Fruit fly (Drosophila melanogaster) whole organism, embryonic: Measurements from ENCODE around the gene nonC.

Experiments
- B-H1 ChIP-seq: fragments of 200-800 bp; sonication (Bioruptor generic); IDR thresholded peaks from 3 replicates; pipeline ENCODE4 v1.3.6; 2022; ENCODE audit warnings: missing biosample characterization, missing genetic modification characterization
- B-H2 ChIP-seq: fragments of 200-800 bp; sonication (Bioruptor generic); optimal IDR thresholded peaks from 2 replicates; lab custom pipeline; 2018; ENCODE audit warnings: missing biosample characterization, mild to moderate bottlenecking, missing genetic modification characterization
- CG1024 ChIP-seq: fragments of 200-800 bp; sonication (Bioruptor generic); IDR thresholded peaks from 2 replicates; pipeline ENCODE4 v1.3.6; 2022; ENCODE audit warnings: missing biosample characterization, missing genetic modification characterization
- CG10565 ChIP-seq: fragments of 200-800 bp; sonication (Bioruptor generic); optimal IDR thresholded peaks from 3 replicates; lab custom pipeline; 2016; ENCODE audit warnings: missing biosample characterization, mild to moderate bottlenecking, missing genetic modification characterization
- CG10959 ChIP-seq: fragments of 200-800 bp; sonication (Bioruptor generic); IDR thresholded peaks from 2 replicates; pipeline ENCODE4 v1.3.6; 2022; ENCODE audit warnings: missing biosample characterization, missing genetic modification characterization
- CG12071 ChIP-seq: fragments of 200-800 bp; sonication (Bioruptor generic); optimal IDR thresholded peaks from 3 replicates; lab custom pipeline; 2018; ENCODE audit warnings: missing biosample characterization, mild to moderate bottlenecking, missing genetic modification characterization
- CG12236 ChIP-seq: fragments of 200-800 bp; sonication (Bioruptor generic); optimal IDR thresholded peaks from 2 replicates; lab custom pipeline; 2016; ENCODE audit warnings: missing biosample characterization, missing genetic modification characterization
- CG13775 ChIP-seq: fragments of 200-800 bp; sonication (Bioruptor generic); optimal IDR thresholded peaks from 3 replicates; lab custom pipeline; 2017; ENCODE audit warnings: missing biosample characterization, mild to moderate bottlenecking, missing genetic modification characterization
- CG13894 ChIP-seq: fragments of 200-800 bp; sonication (Bioruptor generic); optimal IDR thresholded peaks from 3 replicates; lab custom pipeline; 2018; ENCODE audit warnings: missing biosample characterization, mild to moderate bottlenecking, missing genetic modification characterization, moderate library complexity
- CG15514 ChIP-seq: fragments of 200-800 bp; sonication (Bioruptor generic); optimal IDR thresholded peaks from 3 replicates; lab custom pipeline; 2017; ENCODE audit warnings: missing biosample characterization, missing genetic modification characterization, mild to moderate bottlenecking, moderate library complexity, missing genetic modification reagents
- CG1603 ChIP-seq: fragments of 200-800 bp; sonication (Bioruptor generic); optimal IDR thresholded peaks from 2 replicates; lab custom pipeline; 2019; ENCODE audit warnings: missing biosample characterization, mild to moderate bottlenecking, missing genetic modification characterization, moderate library complexity
- CG17361 ChIP-seq: fragments of 200-800 bp; sonication (Bioruptor generic); IDR thresholded peaks from 3 replicates; pipeline ENCODE4 v1.3.6; 2022; ENCODE audit warnings: missing biosample characterization, missing genetic modification characterization
- CG18599 ChIP-seq: fragments of 200-800 bp; sonication (Bioruptor generic); optimal IDR thresholded peaks from 3 replicates; lab custom pipeline; 2017; ENCODE audit warnings: missing biosample characterization, missing genetic modification characterization, mild to moderate bottlenecking, moderate library complexity, missing genetic modification reagents
- CG2116 ChIP-seq: fragments of 200-800 bp; sonication (Bioruptor generic); optimal IDR thresholded peaks from 3 replicates; lab custom pipeline; 2018; ENCODE audit warnings: missing biosample characterization, mild to moderate bottlenecking, missing genetic modification characterization
- CG4730 ChIP-seq: fragments of 200-800 bp; sonication (Bioruptor generic); IDR thresholded peaks from 2 replicates; pipeline ENCODE4 v1.3.6; 2022; ENCODE audit warnings: missing biosample characterization, missing genetic modification characterization
- CG5180 ChIP-seq: fragments of 200-800 bp; sonication (Bioruptor generic); optimal IDR thresholded peaks from 3 replicates; lab custom pipeline; 2017; ENCODE audit warnings: missing biosample characterization, missing genetic modification characterization, mild to moderate bottlenecking, moderate library complexity, missing genetic modification reagents
- CG7556 ChIP-seq: fragments of 200-800 bp; sonication (Bioruptor generic); optimal IDR thresholded peaks from 2 replicates; lab custom pipeline; 2017; ENCODE audit warnings: missing biosample characterization, mild to moderate bottlenecking, missing genetic modification characterization
- CG7987 ChIP-seq: fragments of 200-800 bp; sonication (Bioruptor generic); optimal IDR thresholded peaks from 2 replicates; lab custom pipeline; 2018; ENCODE audit warnings: missing biosample characterization, mild to moderate bottlenecking, missing genetic modification characterization, moderate library complexity
- CG9215 ChIP-seq: fragments of 200-800 bp; sonication (Bioruptor generic); IDR thresholded peaks from 2 replicates; pipeline ENCODE4 v1.3.6; 2022; ENCODE audit warnings: missing biosample characterization, missing genetic modification characterization
- CkIIα-i1 ChIP-seq: fragments of 200-800 bp; sonication (Bioruptor generic); IDR thresholded peaks from 2 replicates; pipeline ENCODE4 v1.3.6; 2022; ENCODE audit warnings: missing biosample characterization, missing genetic modification characterization
- Dip2 ChIP-seq: fragments of 200-800 bp; sonication (Bioruptor generic); IDR thresholded peaks from 2 replicates; pipeline ENCODE4 v1.3.6; 2022; ENCODE audit warnings: missing biosample characterization, missing genetic modification characterization
- Doc2 ChIP-seq: fragments of 200-800 bp; sonication (Bioruptor generic); IDR thresholded peaks from 2 replicates; pipeline ENCODE4 v1.3.6; 2022; ENCODE audit warnings: missing biosample characterization, missing genetic modification characterization
- Hey ChIP-seq: fragments of 200-800 bp; sonication (Bioruptor generic); optimal IDR thresholded peaks from 3 replicates; lab custom pipeline; 2018; ENCODE audit warnings: missing biosample characterization, mild to moderate bottlenecking, missing genetic modification characterization
- Hr51 ChIP-seq, 2 experiments: fragments of 200-800 bp; sonication (Bioruptor generic); optimal IDR thresholded peaks; 2 replicates in 1 of 2; 3 replicates in 1 of 2; lab custom pipeline; 2016 to 2018; ENCODE audit warnings: missing biosample characterization in 2 of 2, missing genetic modification characterization in 2 of 2, mild to moderate bottlenecking in 1 of 2, moderate library complexity in 1 of 2
- Max ChIP-seq: fragments of 200-800 bp; sonication (Bioruptor generic); optimal IDR thresholded peaks from 2 replicates; lab custom pipeline; 2016; ENCODE audit warnings: missing biosample characterization, mild to moderate bottlenecking, missing genetic modification characterization
- Sry-β ChIP-seq: fragments of 200-800 bp; sonication (Bioruptor generic); optimal IDR thresholded peaks from 2 replicates; lab custom pipeline; 2018; ENCODE audit warnings: missing biosample characterization, mild to moderate bottlenecking, missing genetic modification characterization, moderate library complexity
- Trl ChIP-seq, 3 experiments: fragments of >200 bp in 2 of 3; fragments of 200-800 bp in 1 of 3; sonication (Bioruptor generic) in 1 of 3; optimal IDR thresholded peaks; 2 replicates in 1 of 3; 3 replicates in 2 of 3; lab custom pipeline; 2016 to 2017; ENCODE audit warnings: missing biosample characterization in 1 of 3, missing genetic modification characterization in 1 of 3
- Xbp1 ChIP-seq: fragments of 200-800 bp; sonication (Bioruptor generic); optimal IDR thresholded peaks from 3 replicates; lab custom pipeline; 2016; ENCODE audit warnings: missing biosample characterization, mild to moderate bottlenecking, missing genetic modification characterization
- abd-A ChIP-seq: fragments of 200-800 bp; sonication (Bioruptor generic); optimal IDR thresholded peaks from 3 replicates; lab custom pipeline; 2019; ENCODE audit warnings: missing biosample characterization, mild to moderate bottlenecking, missing genetic modification characterization, moderate library complexity
- crp ChIP-seq, 2 experiments: fragments of 200-800 bp; sonication (Bioruptor generic); optimal IDR thresholded peaks; 2 replicates in 1 of 2; 3 replicates in 1 of 2; lab custom pipeline; 2017; ENCODE audit warnings: missing biosample characterization in 2 of 2, missing genetic modification characterization in 2 of 2, mild to moderate bottlenecking in 1 of 2, moderate library complexity in 1 of 2
- dati ChIP-seq: fragments of 200-800 bp; sonication (Bioruptor generic); IDR thresholded peaks from 2 replicates; pipeline ENCODE4 v1.3.6; 2022; ENCODE audit warnings: missing biosample characterization, missing genetic modification characterization
- eyg ChIP-seq: fragments of 200-800 bp; sonication (Bioruptor generic); optimal IDR thresholded peaks from 3 replicates; lab custom pipeline; 2016; ENCODE audit warnings: missing biosample characterization, missing genetic modification characterization
- gcm2 ChIP-seq: fragments of 200-800 bp; sonication (Bioruptor generic); optimal IDR thresholded peaks from 2 replicates; lab custom pipeline; 2016; ENCODE audit warnings: missing biosample characterization, missing genetic modification characterization
- grau ChIP-seq: fragments of 200-800 bp; optimal IDR thresholded peaks from 3 replicates; lab custom pipeline; 2019; ENCODE audit warnings: missing biosample characterization, mild to moderate bottlenecking, missing genetic modification characterization, moderate library complexity
- her ChIP-seq: fragments of 200-800 bp; sonication (Bioruptor generic); optimal IDR thresholded peaks from 2 replicates; lab custom pipeline; 2016; ENCODE audit warnings: missing biosample characterization, missing genetic modification characterization
- ind ChIP-seq: fragments of 200-800 bp; sonication (Bioruptor generic); optimal IDR thresholded peaks from 3 replicates; lab custom pipeline; 2016; ENCODE audit warnings: missing biosample characterization, missing genetic modification characterization
- insv ChIP-seq, 2 experiments: fragments of 200-800 bp; sonication (Bioruptor generic); optimal IDR thresholded peaks; 3 replicates each; lab custom pipeline; 2016 to 2018; ENCODE audit warnings: missing biosample characterization in 2 of 2, missing genetic modification characterization in 2 of 2
- inv ChIP-seq: fragments of 200-800 bp; sonication (Bioruptor generic); IDR thresholded peaks from 2 replicates; pipeline ENCODE4 v1.3.6; 2022; ENCODE audit warnings: missing biosample characterization, missing genetic modification characterization; ENCODE audit not compliant: partially characterized antibody
- jigr1 ChIP-seq: fragments of 200-800 bp; sonication (Bioruptor generic); IDR thresholded peaks from 3 replicates; pipeline ENCODE4 v1.3.6; 2022; ENCODE audit warnings: missing biosample characterization, missing genetic modification characterization
- kay ChIP-seq: fragments of 200-800 bp; sonication (Bioruptor generic); optimal IDR thresholded peaks from 2 replicates; lab custom pipeline; 2016; ENCODE audit warnings: missing biosample characterization, missing genetic modification characterization
- nmo ChIP-seq: fragments of 200-800 bp; sonication (Bioruptor generic); optimal IDR thresholded peaks from 2 replicates; lab custom pipeline; 2018; ENCODE audit warnings: missing biosample characterization, mild to moderate bottlenecking, missing genetic modification characterization, moderate library complexity
- oc ChIP-seq: fragments of 200-800 bp; sonication (Bioruptor generic); optimal IDR thresholded peaks from 2 replicates; lab custom pipeline; 2018; ENCODE audit warnings: missing biosample characterization, mild to moderate bottlenecking, missing genetic modification characterization, moderate library complexity
- pita ChIP-seq: fragments of 200-800 bp; sonication (Bioruptor generic); optimal IDR thresholded peaks from 2 replicates; lab custom pipeline; 2017; ENCODE audit warnings: missing biosample characterization, mild to moderate bottlenecking, missing genetic modification characterization
- pum ChIP-seq: fragments of 200-800 bp; sonication (Bioruptor generic); optimal IDR thresholded peaks from 2 replicates; lab custom pipeline; 2016; ENCODE audit warnings: missing biosample characterization, missing genetic modification characterization
- ranshi ChIP-seq: fragments of 200-800 bp; sonication (Bioruptor generic); IDR thresholded peaks from 2 replicates; pipeline ENCODE4 v1.3.6; 2022; ENCODE audit warnings: missing biosample characterization, missing genetic modification characterization
- sima ChIP-seq: fragments of 200-800 bp; sonication (Bioruptor generic); optimal IDR thresholded peaks from 2 replicates; lab custom pipeline; 2016; ENCODE audit warnings: missing biosample characterization, missing genetic modification characterization
- slbo ChIP-seq: fragments of 200-800 bp; sonication (Bioruptor generic); IDR thresholded peaks from 2 replicates; pipeline ENCODE4 v1.3.6; 2022; ENCODE audit warnings: missing biosample characterization, missing genetic modification characterization
- so ChIP-seq: fragments of 200-800 bp; sonication (Bioruptor generic); IDR thresholded peaks from 3 replicates; pipeline ENCODE4 v1.3.6; 2022; ENCODE audit warnings: missing biosample characterization, missing genetic modification characterization
- tup ChIP-seq: fragments of 200-800 bp; sonication (Bioruptor generic); optimal IDR thresholded peaks from 2 replicates; lab custom pipeline; 2016; ENCODE audit warnings: missing biosample characterization, mild to moderate bottlenecking, missing genetic modification characterization, moderate library complexity
- usp ChIP-seq: fragments of >200 bp; optimal IDR thresholded peaks from 2 replicates; lab custom pipeline; 2017; ENCODE audit warnings: missing biosample characterization, missing genetic modification characterization

The nonC gene

dm6 chrX:6854563-6854962, 30.3 kb downstream of the nonC start (continued):
- TF ChIP-seq jigr1 (GFP tag; lab: Robert Waterston, UW) (peak; percentile 48; the same call in 1 of the 3 replicates), CG9215 (GFP tag; lab: Robert Waterston, UW) (peak; percentile 40; the same call in 1 of the 2 replicates), B-H2 (no peak), CG5180 (GFP tag; lab: Kevin White, UChicago) (peak; percentile 66), gcm2 (GFP tag; lab: Kevin White, UChicago) (peak; percentile 58), pita (no peak), CG10959 (GFP tag; lab: Robert Waterston, UW) (0 out of 2 replicates have a peak, but pooled peaks have one; percentile 30), CG7987 (GFP tag; lab: Kevin White, UChicago) (peak; percentile 26), Sry-β (peak; percentile 28), CG1024 (GFP tag; lab: Robert Waterston, UW) (no peak), Max (GFP tag; lab: Kevin White, UChicago) (peak; percentile 69), eyg (GFP tag; lab: Kevin White, UChicago) (peak; percentile 39), CG4730 (GFP tag; lab: Robert Waterston, UW) (peak; percentile 68), CG2116 (GFP tag; lab: Kevin White, UChicago) (peak; percentile 46), CG7556 (GFP tag; lab: Kevin White, UChicago) (peak; percentile 84), CG15514 (peak; percentile 79), abd-A (no peak), CkIIα-i1 (no peak), Hr51 (GFP tag; optimal IDR thresholded peaks at IDR 0.05; lab: Kevin White, UChicago) (peak; percentile 44 to 88), insv (GFP tag; optimal IDR thresholded peaks at IDR 0.05; lab: Kevin White, UChicago) (no peak), dati (peak; percentile 51), CG12236 (GFP tag; lab: Kevin White, UChicago) (no peak), Dip2 (no peak), nmo (peak; percentile 84), her (peak; percentile 0), tup (GFP tag; lab: Kevin White, UChicago) (peak; percentile 41), Doc2 (GFP tag; lab: Robert Waterston, UW) (no peak), inv (GFP tag; lab: Robert Waterston, UW) (no peak), Trl (optimal IDR thresholded peaks at IDR 0.05; lab: Kevin White, UChicago) (no peak), Trl (GFP tag; optimal IDR thresholded peaks at IDR 0.05; lab: Kevin White, UChicago) (peak; percentile 53), grau (tag; lab: Kevin White, UChicago) (peak; percentile 87), CG13894 (tag; lab: Kevin White, UChicago) (peak; percentile 41), pum (GFP tag; lab: Kevin White, UChicago) (peak; percentile 49), kay (peak; percentile 61), ranshi (GFP tag; lab: Robert Waterston, UW) (peak; percentile 70), CG1603 (tag; lab: Kevin White, UChicago) (peak; percentile 46), oc (tag; lab: Kevin White, UChicago) (peak; percentile 78), crp (GFP tag; optimal IDR thresholded peaks at IDR 0.05; lab: Kevin White, UChicago) (no peak), CG17361 (GFP tag; lab: Robert Waterston, UW) (peak; percentile 71), Xbp1 (peak; percentile 81), Hey (tag; lab: Kevin White, UChicago) (no peak), ind (GFP tag; lab: Kevin White, UChicago) (peak; percentile 77), CG12071 (GFP tag; lab: Kevin White, UChicago) (peak; percentile 76), so (GFP tag; lab: Robert Waterston, UW) (peak; percentile 64), CG18599 (GFP tag; lab: Kevin White, UChicago) (peak; percentile 94), slbo (GFP tag; lab: Robert Waterston, UW) (peak; percentile 84), CG13775 (GFP tag; lab: Kevin White, UChicago) (peak; percentile 63), B-H1 (GFP tag; lab: Robert Waterston, UW) (peak; percentile 73), usp (GFP tag; lab: Kevin White, UChicago) (no peak), sima (GFP tag; lab: Kevin White, UChicago) (no peak), CG10565 (peak; percentile 28)
